Worm (Caenorhabditis elegans) whole organism, young adult: ENCODE measurements around the gene glo-1.

Experiments
- B0019.2 ChIP-seq: fragments of 200-800 bp; sonication (Bioruptor generic); conservative IDR thresholded peaks from 2 replicates; pipeline ENCODE4 v1.3.6; 2022; ENCODE audit warnings: missing genetic modification reagents, missing genetic modification characterization, missing compliant biosample characterization
- F23B12.7 ChIP-seq: sonication (generic microtip); optimal IDR thresholded peaks from 2 replicates; lab custom pipeline; 2017; ENCODE audit warnings: missing genetic modification characterization, mild to moderate bottlenecking, missing compliant biosample characterization, antibody characterized with exemption, moderate library complexity; ENCODE audit not compliant: insufficient read depth
- F55B11.4 ChIP-seq: sonication (generic microtip); optimal IDR thresholded peaks from 2 replicates; lab custom pipeline; 2016; ENCODE audit warnings: missing compliant biosample characterization, missing genetic modification characterization, borderline replicate concordance; ENCODE audit not compliant: insufficient read depth
- F57A8.1 ChIP-seq: fragments of 200-800 bp; sonication (Bioruptor generic); optimal IDR thresholded peaks from 2 replicates; lab custom pipeline; 2018; ENCODE audit warnings: mild to moderate bottlenecking, missing genetic modification characterization, moderate library complexity, missing compliant biosample characterization
- K11D2.4 ChIP-seq: fragments of 200-800 bp; sonication (Bioruptor generic); IDR thresholded peaks from 2 replicates; pipeline ENCODE4 v1.3.6; 2022; ENCODE audit warnings: missing genetic modification reagents, missing genetic modification characterization, missing compliant biosample characterization
- Y53G8AR.9 ChIP-seq: fragments of 200-800 bp; sonication (Bioruptor generic); conservative IDR thresholded peaks from 2 replicates; pipeline ENCODE4 v1.3.6; 2022; ENCODE audit warnings: missing genetic modification reagents, missing genetic modification characterization, missing compliant biosample characterization
- Y56A3A.18 ChIP-seq: fragments of 200-800 bp; sonication (Bioruptor generic); IDR thresholded peaks from 2 replicates; pipeline ENCODE4 v1.3.6; 2022; ENCODE audit warnings: missing genetic modification reagents, missing genetic modification characterization, missing compliant biosample characterization
- atf-7 ChIP-seq: sonication (generic microtip); optimal IDR thresholded peaks from 2 replicates; lab custom pipeline; 2017; ENCODE audit warnings: mild to moderate bottlenecking, missing genetic modification characterization, missing compliant biosample characterization
- ceh-100 ChIP-seq: fragments of 200-800 bp; sonication (Bioruptor generic); IDR thresholded peaks from 2 replicates; pipeline ENCODE4 v1.3.6; 2022; ENCODE audit warnings: missing genetic modification reagents, missing genetic modification characterization, missing compliant biosample characterization
- ceh-58 ChIP-seq: fragments of 200-800 bp; sonication (Bioruptor generic); IDR thresholded peaks from 2 replicates; pipeline ENCODE4 v1.3.6; 2022; ENCODE audit warnings: missing genetic modification characterization, missing compliant biosample characterization
- chd-7 ChIP-seq: sonication (generic microtip); optimal IDR thresholded peaks from 2 replicates; lab custom pipeline; 2016; ENCODE audit warnings: mild to moderate bottlenecking, missing genetic modification characterization, moderate library complexity, missing compliant biosample characterization
- die-1 ChIP-seq: sonication (generic microtip); optimal IDR thresholded peaks from 2 replicates; lab custom pipeline; 2016; ENCODE audit warnings: missing genotype, mild to moderate bottlenecking, missing genetic modification characterization, missing compliant biosample characterization
- egrh-3 ChIP-seq: fragments of 200-800 bp; sonication (Bioruptor generic); IDR thresholded peaks from 2 replicates; pipeline ENCODE4 v1.3.6; 2022; ENCODE audit warnings: missing genetic modification reagents, missing genetic modification characterization, missing compliant biosample characterization
- ekl-4 ChIP-seq: fragments of 200-800 bp; sonication (Bioruptor generic); IDR thresholded peaks from 2 replicates; pipeline ENCODE4 v1.3.6; 2022; ENCODE audit warnings: missing genetic modification reagents, missing genetic modification characterization, missing compliant biosample characterization
- ets-4 ChIP-seq: fragments of 200-800 bp; sonication (Bioruptor generic); optimal IDR thresholded peaks from 2 replicates; lab custom pipeline; 2018; ENCODE audit warnings: mild to moderate bottlenecking, missing genetic modification characterization, missing compliant biosample characterization
- gei-17 ChIP-seq: fragments of 200-800 bp; sonication (Bioruptor generic); optimal IDR thresholded peaks from 2 replicates; lab custom pipeline; 2018; ENCODE audit warnings: mild to moderate bottlenecking, missing genetic modification characterization, missing compliant biosample characterization
- hlh-12 ChIP-seq: sonication (generic microtip); optimal IDR thresholded peaks from 2 replicates; lab custom pipeline; 2016; ENCODE audit warnings: missing genetic modification characterization, missing compliant biosample characterization
- hlh-26 ChIP-seq: fragments of 200-800 bp; sonication (Bioruptor generic); conservative IDR thresholded peaks from 2 replicates; pipeline ENCODE4 v1.3.6; 2022; ENCODE audit warnings: missing genetic modification reagents, missing genetic modification characterization, missing compliant biosample characterization
- let-607 ChIP-seq, 2 experiments: fragments of 200-800 bp in 1 of 2; sonication (Bioruptor generic) in 1 of 2; sonication (generic microtip) in 1 of 2; optimal IDR thresholded peaks; 2 replicates each; lab custom pipeline; 2016 to 2018; ENCODE audit warnings: mild to moderate bottlenecking in 2 of 2, missing compliant biosample characterization in 2 of 2, missing genetic modification characterization in 2 of 2, moderate library complexity in 2 of 2, missing genotype in 1 of 2
- lin-26 ChIP-seq: fragments of 200-800 bp; sonication (Bioruptor generic); IDR thresholded peaks from 2 replicates; pipeline ENCODE4 v1.3.6; 2022; ENCODE audit warnings: missing genetic modification reagents, missing genetic modification characterization, missing compliant biosample characterization
- lin-54 ChIP-seq: fragments of 200-800 bp; sonication (Bioruptor generic); optimal IDR thresholded peaks from 2 replicates; lab custom pipeline; 2018; ENCODE audit warnings: mild to moderate bottlenecking, missing genetic modification characterization, missing compliant biosample characterization
- madf-3 ChIP-seq: fragments of 200-800 bp; sonication (Bioruptor generic); IDR thresholded peaks from 2 replicates; pipeline ENCODE4 v1.3.6; 2022; ENCODE audit warnings: missing genetic modification reagents, missing genetic modification characterization, missing compliant biosample characterization
- madf-8 ChIP-seq: fragments of 200-800 bp; sonication (Bioruptor generic); conservative IDR thresholded peaks from 2 replicates; pipeline ENCODE4 v1.3.6; 2022; ENCODE audit warnings: missing genetic modification reagents, missing genetic modification characterization, missing compliant biosample characterization
- nfya-1 ChIP-seq: sonication (generic microtip); optimal IDR thresholded peaks from 2 replicates; lab custom pipeline; 2017; ENCODE audit warnings: antibody characterized with exemption, missing compliant biosample characterization, missing genetic modification characterization, borderline replicate concordance; ENCODE audit not compliant: insufficient read depth
- nhr-120 ChIP-seq: fragments of 200-800 bp; sonication (Bioruptor generic); IDR thresholded peaks from 2 replicates; pipeline ENCODE4 v1.3.6; 2022; ENCODE audit warnings: missing genetic modification characterization, missing compliant biosample characterization
- nhr-80 ChIP-seq: sonication (generic microtip); optimal IDR thresholded peaks from 2 replicates; lab custom pipeline; 2016; ENCODE audit warnings: missing genetic modification characterization, missing compliant biosample characterization
- pbrm-1 ChIP-seq: fragments of 200-800 bp; sonication (Bioruptor generic); IDR thresholded peaks from 2 replicates; pipeline ENCODE4 v1.3.6; 2022; ENCODE audit warnings: missing genetic modification reagents, missing genetic modification characterization, missing compliant biosample characterization
- sdz-38 ChIP-seq: sonication (generic microtip); optimal IDR thresholded peaks from 2 replicates; lab custom pipeline; 2016; ENCODE audit warnings: missing genotype, missing genetic modification characterization, missing compliant biosample characterization
- sea-2 ChIP-seq: fragments of 200-800 bp; sonication (Bioruptor generic); IDR thresholded peaks from 2 replicates; pipeline ENCODE4 v1.3.6; 2022; ENCODE audit warnings: missing genetic modification characterization, missing compliant biosample characterization
- sptf-2 ChIP-seq: fragments of 200-800 bp; sonication (Bioruptor generic); optimal IDR thresholded peaks from 2 replicates; lab custom pipeline; 2018; ENCODE audit warnings: mild to moderate bottlenecking, missing genetic modification characterization, missing compliant biosample characterization
- tlf-1 ChIP-seq: fragments of 200-800 bp; sonication (Bioruptor generic); optimal IDR thresholded peaks from 2 replicates; lab custom pipeline; 2018; ENCODE audit warnings: mild to moderate bottlenecking, missing genetic modification characterization, missing compliant biosample characterization
- unc-62 ChIP-seq: fragments of 150-350 bp; optimal IDR thresholded peaks from 2 replicates; lab custom pipeline; 2014; ENCODE audit warnings: missing biosample characterization, missing genetic modification reagents, missing genetic modification characterization
- ztf-22 ChIP-seq: fragments of 200-800 bp; sonication (Bioruptor generic); optimal IDR thresholded peaks from 2 replicates; lab custom pipeline; 2018; ENCODE audit warnings: mild to moderate bottlenecking, missing genetic modification characterization, moderate library complexity, missing compliant biosample characterization
- ztf-6 ChIP-seq: fragments of 200-800 bp; sonication (Bioruptor generic); IDR thresholded peaks from 2 replicates; pipeline ENCODE4 v1.3.6; 2022; ENCODE audit warnings: missing genetic modification reagents, missing genetic modification characterization, missing compliant biosample characterization

glo-1 gene

ce11 chrX:9882112-9882511 lies at the start of gene glo-1:
TSS of gene glo-1 (minus strand) at chrX:9882212.
- TF ChIP-seq atf-7 (tag; lab: Kevin White, UChicago) (no peak), tlf-1 (GFP tag; lab: Kevin White, UChicago) (no peak), chd-7 (tag; lab: Kevin White, UChicago) (no peak), Y56A3A.18 (no peak), unc-62 (GFP tag; lab: Kevin White, UChicago) (no peak), hlh-26 (no peak), let-607 (tag; optimal IDR thresholded peaks at IDR 0.05; lab: Kevin White, UChicago) (no peak), F57A8.1 (no peak)

DNA sequence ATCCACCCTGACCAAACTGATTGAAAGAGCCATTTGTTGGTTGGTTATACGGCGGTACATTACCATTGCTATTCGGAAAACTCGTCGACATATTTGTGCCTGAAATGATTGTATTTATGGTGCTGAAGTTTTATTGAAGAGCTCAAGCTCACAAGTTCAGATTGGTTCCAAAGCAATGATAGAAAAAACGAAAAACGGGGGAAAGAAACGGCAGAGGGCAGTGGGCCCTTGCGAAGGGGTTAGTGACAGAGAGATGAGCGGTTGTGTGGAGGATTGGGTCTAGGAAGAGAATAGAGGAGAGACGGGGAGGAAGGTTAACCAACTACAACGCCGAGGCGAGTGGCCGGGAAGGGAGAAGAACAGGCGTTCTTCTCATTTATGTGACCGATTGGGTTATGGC lies 49.4 kb upstream of the glo-1 start, which contains the start of gene nra-3:
Gene nra-3, minus strand, starts transcription at position 101 of the 400 bp plus-strand sequence.
- TF ChIP-seq pbrm-1 (GFP tag; lab: Robert Waterston, UW) (no peak), ceh-58 (GFP tag; lab: Robert Waterston, UW) (no peak), Y53G8AR.9 (no peak), F23B12.7 (tag; lab: Kevin White, UChicago) (no peak), nhr-120 (GFP tag; lab: Robert Waterston, UW) (no peak), madf-3 (GFP tag; lab: Robert Waterston, UW) (no peak), B0019.2 (GFP tag; lab: Robert Waterston, UW) (no peak), ztf-6 (GFP tag; lab: Robert Waterston, UW) (no peak), sdz-38 (tag; lab: Kevin White, UChicago) (no peak), F55B11.4 (tag; lab: Kevin White, UChicago) (no peak), gei-17 (GFP tag; lab: Kevin White, UChicago) (no peak), sptf-2 (no peak), nfya-1 (no peak), ekl-4 (GFP tag; lab: Robert Waterston, UW) (no peak), egrh-3 (GFP tag; lab: Robert Waterston, UW) (no peak), madf-8 (GFP tag; lab: Robert Waterston, UW) (no peak), lin-26 (GFP tag; lab: Robert Waterston, UW) (no peak)

ce11 chrX:9927993-9928392 lies 46.0 kb upstream of the glo-1 start:
- TF ChIP-seq F57A8.1, result no peak
- TF ChIP-seq ets-4 (GFP tag; lab: Kevin White, UChicago), result no peak
- no peak for TF ChIP-seq ceh-100 (GFP tag; lab: Robert Waterston, UW)
- TF ChIP-seq madf-8 (GFP tag; lab: Robert Waterston, UW), result no peak
- TF ChIP-seq ztf-22 (GFP tag; lab: Kevin White, UChicago), result no peak
- no peak for TF ChIP-seq hlh-12 (tag; lab: Kevin White, UChicago)
- TF ChIP-seq lin-54 (GFP tag; lab: Kevin White, UChicago), result no peak
- no peak for TF ChIP-seq sea-2 (GFP tag; lab: Robert Waterston, UW)

- peak; percentile 38 for TF ChIP-seq nhr-80
- no peak for TF ChIP-seq die-1 (tag; lab: Kevin White, UChicago)
- TF ChIP-seq K11D2.4 (GFP tag; lab: Robert Waterston, UW), result no peak
These were observed 43.0 kb upstream of the glo-1 start, which contains the start of gene ugt-23 for ce11 chrX:9924962-9925361. TSS of gene ugt-23 (minus strand) at chrX:9925173.
